Worm (Caenorhabditis elegans) whole organism, L1 larva: ENCODE data around the gene K11C4.2.

Experiments used
- blmp-1 ChIP-seq: fragments of 150-350 bp; optimal IDR thresholded peaks from 2 replicates; lab custom pipeline; 2014; ENCODE audit warnings: missing biosample characterization, missing genetic modification characterization
- ceh-82 ChIP-seq, 3 experiments: fragments of 150-350 bp in 1 of 3; sonication (generic microtip) in 2 of 3; optimal IDR thresholded peaks; 2 replicates each; lab custom pipeline; 2014 to 2017; ENCODE audit warnings: missing biosample characterization in 3 of 3, missing genetic modification characterization in 3 of 3
- fos-1 ChIP-seq: fragments of 150-350 bp; optimal IDR thresholded peaks from 2 replicates; lab custom pipeline; 2014; ENCODE audit warnings: missing biosample characterization, missing genetic modification characterization
- lin-13 ChIP-seq: fragments of 150-350 bp; optimal IDR thresholded peaks from 2 replicates; lab custom pipeline; 2014; ENCODE audit warnings: missing biosample characterization, missing genetic modification reagents, missing genetic modification characterization
- lsy-2 ChIP-seq, 2 experiments: fragments of 150-350 bp; optimal IDR thresholded peaks; 2 replicates each; lab custom pipeline; 2014; ENCODE audit warnings: missing biosample characterization in 2 of 2, missing genetic modification characterization in 2 of 2
- mep-1 ChIP-seq: fragments of 150-350 bp; optimal IDR thresholded peaks from 2 replicates; lab custom pipeline; 2014; ENCODE audit warnings: missing biosample characterization, missing genetic modification characterization
- nhr-84 ChIP-seq: sonication (generic microtip); optimal IDR thresholded peaks from 2 replicates; lab custom pipeline; 2017; ENCODE audit warnings: missing biosample characterization, missing genetic modification characterization
- pax-3 ChIP-seq: fragments of 200-800 bp; sonication (Bioruptor generic); optimal IDR thresholded peaks from 2 replicates; lab custom pipeline; 2018; ENCODE audit warnings: mild to moderate bottlenecking, missing genetic modification characterization, moderate library complexity, missing compliant biosample characterization
- pqm-1 ChIP-seq: sonication (generic microtip); optimal IDR thresholded peaks from 3 replicates; lab custom pipeline; 2017; ENCODE audit warnings: missing biosample characterization, missing genetic modification characterization
- rnt-1 ChIP-seq: sonication (generic microtip); optimal IDR thresholded peaks from 2 replicates; lab custom pipeline; 2016; ENCODE audit warnings: mild to moderate bottlenecking, missing genetic modification characterization, moderate library complexity, missing compliant biosample characterization
- snpc-4 ChIP-seq: fragments of 150-350 bp; optimal IDR thresholded peaks from 2 replicates; lab custom pipeline; 2014; ENCODE audit warnings: missing biosample characterization, missing genetic modification characterization
- snu-23 ChIP-seq: sonication (generic microtip); optimal IDR thresholded peaks from 2 replicates; lab custom pipeline; 2016; ENCODE audit warnings: missing genetic modification characterization, missing compliant biosample characterization
- unc-62 ChIP-seq: fragments of 150-350 bp; optimal IDR thresholded peaks from 2 replicates; lab custom pipeline; 2014; ENCODE audit warnings: missing biosample characterization, missing genetic modification reagents, missing genetic modification characterization

ce11 chrV:6935878-6936277 lies 41.0 kb downstream of the K11C4.2 start, which contains the start of gene Y57E12B.10:
- no peak for TF ChIP-seq nhr-84
- TF ChIP-seq lin-13: no peak
- TF ChIP-seq ceh-82 (tag; optimal IDR thresholded peaks at IDR 0.05; lab: Kevin White, UChicago): no peak
- TF ChIP-seq fos-1 (tag; lab: Kevin White, UChicago): no peak
- TF ChIP-seq snu-23 (GFP tag; lab: Kevin White, UChicago): no peak
- no peak for TF ChIP-seq mep-1 (tag; lab: Kevin White, UChicago)
- no peak for TF ChIP-seq snpc-4 (tag; lab: Kevin White, UChicago)
- TF ChIP-seq blmp-1: no peak
- no peak for TF ChIP-seq pax-3 (tag; lab: Kevin White, UChicago)
- TF ChIP-seq unc-62: no peak
- no peak for TF ChIP-seq pqm-1
- TF ChIP-seq rnt-1 (tag; lab: Kevin White, UChicago): no peak
- no peak for TF ChIP-seq lsy-2 (tag; optimal IDR thresholded peaks at IDR 0.05; lab: Kevin White, UChicago)
